Worm (Caenorhabditis elegans): ENCODE data around the gene ccm-2.

ccm-2 gene

ce11 chrIV:1845061-1845460, 10.6 kb downstream of the ccm-2 start (continued):
- TF ChIP-seq nhr-11 (tag; optimal IDR thresholded peaks at IDR 0.05) = no peak
- TF ChIP-seq dsc-1 (tag; optimal IDR thresholded peaks at IDR 0.05) = no peak
- no peak for TF ChIP-seq unc-62 (GFP tag; optimal IDR thresholded peaks at IDR 0.05)
- no peak for TF ChIP-seq nhr-90 (tag; optimal IDR thresholded peaks at IDR 0.05; ENCODE audit: poor library complexity)
- TF ChIP-seq F16B12.6 (tag; optimal IDR thresholded peaks at IDR 0.05) = no peak
- peak in 1 of 2 experiments; percentile 0 for TF ChIP-seq mdl-1 (tag; optimal IDR thresholded peaks at IDR 0.05)
- no peak for TF ChIP-seq rnt-1 (tag; optimal IDR thresholded peaks at IDR 0.05)
- no peak for TF ChIP-seq nhr-19 (GFP tag; conservative IDR thresholded peaks at IDR 0.05)
- TF ChIP-seq ceh-8 (GFP tag; optimal IDR thresholded peaks at IDR 0.05) = no peak
- TF ChIP-seq lir-3 (tag; optimal IDR thresholded peaks at IDR 0.05; ENCODE audit: poor library complexity) = no peak
- no peak for TF ChIP-seq nhr-237 (tag; optimal IDR thresholded peaks at IDR 0.05)
- TF ChIP-seq ceh-82 (tag; optimal IDR thresholded peaks at IDR 0.05) = peak in 1 of 3 experiments; percentile 68
- TF ChIP-seq nhr-71 (tag; optimal IDR thresholded peaks at IDR 0.05) = peak; percentile 30
- no peak for TF ChIP-seq zip-4 (GFP tag; optimal IDR thresholded peaks at IDR 0.05)
- peak; percentile 78 for TF ChIP-seq lin-14 (GFP tag; optimal IDR thresholded peaks at IDR 0.05)
- no peak for TF ChIP-seq mep-1 (tag; optimal IDR thresholded peaks at IDR 0.05)
- TF ChIP-seq ztf-11 (tag; optimal IDR thresholded peaks at IDR 0.05) = no peak
- no peak for TF ChIP-seq fos-1 (tag; optimal IDR thresholded peaks at IDR 0.05)
- TF ChIP-seq efl-1 (optimal IDR thresholded peaks at IDR 0.05) = peak in 1 of 2 experiments; percentile 10
- peak in 1 of 2 experiments; percentile 50 for TF ChIP-seq efl-1 (GFP tag; optimal IDR thresholded peaks at IDR 0.05 in 1 of 2)
- no peak for TF ChIP-seq sox-4 (tag; optimal IDR thresholded peaks at IDR 0.05)
- no peak for TF ChIP-seq Y116A8C.19 (tag; optimal IDR thresholded peaks at IDR 0.05; ENCODE audit: borderline replicate concordance)
- no peak for TF ChIP-seq ces-1 (GFP tag; optimal IDR thresholded peaks at IDR 0.05)
- no peak for TF ChIP-seq sup-37 (GFP tag; optimal IDR thresholded peaks at IDR 0.05)
- no peak for TF ChIP-seq aha-1 (tag; optimal IDR thresholded peaks at IDR 0.05)
- TF ChIP-seq ceh-90 (tag; optimal IDR thresholded peaks at IDR 0.05) = no peak
- TF ChIP-seq skn-1 (tag; optimal IDR thresholded peaks at IDR 0.05) = no peak
- TF ChIP-seq ceh-63 (GFP tag; optimal IDR thresholded peaks at IDR 0.05) = no peak
- no peak for TF ChIP-seq fkh-4 (tag; optimal IDR thresholded peaks at IDR 0.05; ENCODE audit: borderline replicate concordance)
- TF ChIP-seq nhr-76 (tag; optimal IDR thresholded peaks at IDR 0.05) = no peak

- TF ChIP-seq efl-1 (optimal IDR thresholded peaks at IDR 0.05) = peak in 1 of 2 experiments; percentile 9
- TF ChIP-seq efl-1 (GFP tag; optimal IDR thresholded peaks at IDR 0.05 in 1 of 2) = no peak
- no peak for TF ChIP-seq ceh-90 (tag; optimal IDR thresholded peaks at IDR 0.05)
- TF ChIP-seq dsc-1 (tag; optimal IDR thresholded peaks at IDR 0.05) = no peak
- peak; percentile 68 for TF ChIP-seq F16B12.6 (tag; optimal IDR thresholded peaks at IDR 0.05)
These were observed 12.0 kb downstream of the ccm-2 start for ce11 chrIV:1846451-1846850.

ce11 chrIV:1847912-1848311, 13.5 kb downstream of the ccm-2 start, which contains the start of gene egl-4:
Gene egl-4, plus strand, starts transcription at chrIV:1848071.
- TF ChIP-seq efl-1 (optimal IDR thresholded peaks at IDR 0.05) (no peak), efl-1 (GFP tag; optimal IDR thresholded peaks at IDR 0.05 in 1 of 2) (peak in 1 of 2 experiments; percentile 37), nhr-19 (GFP tag; conservative IDR thresholded peaks at IDR 0.05) (no peak)

- TF ChIP-seq nhr-71 (tag; optimal IDR thresholded peaks at IDR 0.05) = peak; percentile 7
- TF ChIP-seq fkh-10 (GFP tag; optimal IDR thresholded peaks at IDR 0.05) = no peak
- no peak for TF ChIP-seq ceh-88 (GFP tag; IDR thresholded peaks at IDR 0.05)
- no peak for TF ChIP-seq unc-98 (GFP tag; IDR thresholded peaks at IDR 0.05)
- TF ChIP-seq nhr-85 (tag) = peak; percentile 63
- no peak for TF ChIP-seq pax-3 (tag; optimal IDR thresholded peaks at IDR 0.05)
- TF ChIP-seq nhr-19 (GFP tag; conservative IDR thresholded peaks at IDR 0.05) = 0 out of 2 replicates have a peak, but pooled peaks have one; percentile 14
- peak; percentile 11 for TF ChIP-seq rnt-1 (tag; optimal IDR thresholded peaks at IDR 0.05)
- TF ChIP-seq jun-1 (tag; optimal IDR thresholded peaks at IDR 0.05) = no peak
- TF ChIP-seq nhr-20 (tag; optimal IDR thresholded peaks at IDR 0.05) = peak; percentile 27
- TF ChIP-seq elt-3 (tag; optimal IDR thresholded peaks at IDR 0.05) = peak in 2 of 6 experiments; percentile 31 to 41
- TF ChIP-seq blmp-1 (tag; optimal IDR thresholded peaks at IDR 0.05) = peak; percentile 94
- no peak for TF ChIP-seq sptf-1 (tag; optimal IDR thresholded peaks at IDR 0.05)
These were observed 19.6 kb downstream of the ccm-2 start for ce11 chrIV:1853934-1854438.

All from whole organism, L1 larva.